Worm (Caenorhabditis elegans): ENCODE data around the gene clc-31.

clc-31 gene

ce11 chrII:385957-386356 is 45.6 kb downstream of the clc-31 start, which contains the start of gene C03H5.3:
TSS of gene C03H5.3 (plus strand) at chrII:386088.
- TF ChIP-seq Y116A8C.19 (tag; optimal IDR thresholded peaks at IDR 0.05; ENCODE audit: borderline replicate concordance) = no peak
- TF ChIP-seq pax-3 (tag; optimal IDR thresholded peaks at IDR 0.05) = no peak
- peak; percentile 70 to 78 for TF ChIP-seq lsy-2 (tag; optimal IDR thresholded peaks at IDR 0.05)
- TF ChIP-seq lin-14 (GFP tag; optimal IDR thresholded peaks at IDR 0.05) = no peak
- TF ChIP-seq nhr-85 (tag) = peak; percentile 38
- TF ChIP-seq skn-1 (tag; optimal IDR thresholded peaks at IDR 0.05) = peak; percentile 58
- TF ChIP-seq lin-13 (GFP tag; optimal IDR thresholded peaks at IDR 0.05) = peak; percentile 24
- no peak for TF ChIP-seq mab-9 (GFP tag; IDR thresholded peaks at IDR 0.05)
- no peak for TF ChIP-seq fkh-10 (GFP tag; optimal IDR thresholded peaks at IDR 0.05)
- TF ChIP-seq C04F5.9 (tag; optimal IDR thresholded peaks at IDR 0.05) = no peak
- TF ChIP-seq hlh-17 (GFP tag; optimal IDR thresholded peaks at IDR 0.05; ENCODE audit: borderline replicate concordance) = no peak
- TF ChIP-seq jun-1 (tag; optimal IDR thresholded peaks at IDR 0.05) = no peak
- peak; percentile 52 for TF ChIP-seq blmp-1 (tag; optimal IDR thresholded peaks at IDR 0.05)
- TF ChIP-seq sup-37 (GFP tag; optimal IDR thresholded peaks at IDR 0.05) = no peak
- TF ChIP-seq nhr-47 (tag; optimal IDR thresholded peaks at IDR 0.05) = peak; percentile 75
- no peak for TF ChIP-seq unc-130 (tag; optimal IDR thresholded peaks at IDR 0.05)
- TF ChIP-seq fkh-8 (tag; optimal IDR thresholded peaks at IDR 0.05) = peak; percentile 23
- TF ChIP-seq nhr-11 (tag; optimal IDR thresholded peaks at IDR 0.05) = no peak
- TF ChIP-seq elt-2 (tag; optimal IDR thresholded peaks at IDR 0.05) = no peak
- TF ChIP-seq egl-27 (tag; optimal IDR thresholded peaks at IDR 0.05) = no peak
- TF ChIP-seq ces-1 (GFP tag; optimal IDR thresholded peaks at IDR 0.05) = no peak
- TF ChIP-seq nhr-71 (tag; optimal IDR thresholded peaks at IDR 0.05) = peak; percentile 72
- TF ChIP-seq nhr-77 (tag; optimal IDR thresholded peaks at IDR 0.05) = no peak
- peak; percentile 93 to 96 (median 95) for TF ChIP-seq dpl-1 (GFP tag; optimal IDR thresholded peaks at IDR 0.05)
- TF ChIP-seq lir-3 (tag; optimal IDR thresholded peaks at IDR 0.05; ENCODE audit: poor library complexity) = no peak
- TF ChIP-seq lin-35 (GFP tag; optimal IDR thresholded peaks at IDR 0.05) = peak; percentile 92 to 96
- peak; percentile 39 for TF ChIP-seq isw-1 (GFP tag; IDR thresholded peaks at IDR 0.05)
- no peak for TF ChIP-seq zag-1 (tag; optimal IDR thresholded peaks at IDR 0.05)
- TF ChIP-seq nhr-28 (tag; optimal IDR thresholded peaks at IDR 0.05) = no peak
- no peak for TF ChIP-seq pag-3 (tag; optimal IDR thresholded peaks at IDR 0.05; ENCODE audit: borderline replicate concordance, insufficient read depth)
- TF ChIP-seq ztf-11 (tag; optimal IDR thresholded peaks at IDR 0.05) = no peak
- TF ChIP-seq lin-15B (tag; optimal IDR thresholded peaks at IDR 0.05) = peak; percentile 29
- peak; percentile 40 to 74 (median 65) for TF ChIP-seq ceh-82 (tag; optimal IDR thresholded peaks at IDR 0.05)
- no peak for TF ChIP-seq efl-3 (GFP tag; optimal IDR thresholded peaks at IDR 0.05)
- no peak for TF ChIP-seq fkh-4 (tag; optimal IDR thresholded peaks at IDR 0.05; ENCODE audit: borderline replicate concordance)
- TF ChIP-seq hpl-2 (GFP tag; optimal IDR thresholded peaks at IDR 0.05) = no peak
- peak; percentile 49 for TF ChIP-seq nhr-20 (tag; optimal IDR thresholded peaks at IDR 0.05)
- TF ChIP-seq xbp-1 (tag; optimal IDR thresholded peaks at IDR 0.05) = peak; percentile 62
- TF ChIP-seq grh-1 (GFP tag; IDR thresholded peaks at IDR 0.05) = no peak
- no peak for TF ChIP-seq tlp-1 (tag; optimal IDR thresholded peaks at IDR 0.05)
- TF ChIP-seq mep-1 (tag; optimal IDR thresholded peaks at IDR 0.05) = no peak
- TF ChIP-seq tbx-2 (tag; optimal IDR thresholded peaks at IDR 0.05) = peak; percentile 73
- TF ChIP-seq nhr-76 (tag; optimal IDR thresholded peaks at IDR 0.05) = no peak
- no peak for TF ChIP-seq aly-2 (tag; optimal IDR thresholded peaks at IDR 0.05)
- no peak for TF ChIP-seq C34B4.2 (tag; optimal IDR thresholded peaks at IDR 0.05)
- peak; percentile 27 for TF ChIP-seq irx-1 (tag; optimal IDR thresholded peaks at IDR 0.05)
- peak; percentile 30 for TF ChIP-seq C16A3.4 (tag; optimal IDR thresholded peaks at IDR 0.05)
- TF ChIP-seq dsc-1 (tag; optimal IDR thresholded peaks at IDR 0.05) = peak; percentile 46
- peak; percentile 41 for TF ChIP-seq unc-86 (tag; optimal IDR thresholded peaks at IDR 0.05)
- TF ChIP-seq mef-2 (tag; optimal IDR thresholded peaks at IDR 0.05) = no peak
- no peak for TF ChIP-seq hlh-4 (tag; optimal IDR thresholded peaks at IDR 0.05)
- no peak for TF ChIP-seq egl-13 (tag; optimal IDR thresholded peaks at IDR 0.05)
- TF ChIP-seq pqm-1 (tag; optimal IDR thresholded peaks at IDR 0.05) = no peak

Measured in whole organism, L1 larva.